Worm (Caenorhabditis elegans) whole organism, early embryonic: ENCODE results near the gene bpl-1.

ENCODE experiments used
- B0310.2 ChIP-seq: sonication (generic microtip); optimal IDR thresholded peaks from 2 replicates; lab custom pipeline; 2016; ENCODE audit warnings: mild to moderate bottlenecking, missing genetic modification characterization, missing compliant biosample characterization
- F13C5.2 ChIP-seq: sonication (generic microtip); optimal IDR thresholded peaks from 2 replicates; lab custom pipeline; 2017; ENCODE audit warnings: mild to moderate bottlenecking, missing genetic modification characterization, inconsistent platforms, missing compliant biosample characterization
- aly-1 ChIP-seq: sonication (generic microtip); optimal IDR thresholded peaks from 2 replicates; lab custom pipeline; 2016; ENCODE audit warnings: missing genetic modification characterization, missing compliant biosample characterization
- ama-1 ChIP-seq: fragments of 150-350 bp; optimal IDR thresholded peaks from 2 replicates; lab custom pipeline; 2014
- ceh-13 ChIP-seq: fragments of 200-800 bp; sonication (Bioruptor generic); optimal IDR thresholded peaks from 2 replicates; lab custom pipeline; 2018; ENCODE audit warnings: mild to moderate bottlenecking, missing genetic modification characterization, missing compliant biosample characterization
- ceh-36 ChIP-seq: sonication (generic microtip); optimal IDR thresholded peaks from 2 replicates; lab custom pipeline; 2016; ENCODE audit warnings: missing genetic modification characterization, inconsistent platforms, missing compliant biosample characterization
- ets-7 ChIP-seq: sonication (generic microtip); optimal IDR thresholded peaks from 2 replicates; lab custom pipeline; 2016; ENCODE audit warnings: missing genotype, missing genetic modification characterization, missing compliant biosample characterization
- flt-1 ChIP-seq: fragments of 200-800 bp; sonication (Bioruptor generic); IDR thresholded peaks from 2 replicates; pipeline ENCODE4 v1.3.6; 2022; ENCODE audit warnings: missing genetic modification characterization, missing compliant biosample characterization
- hmbx-1 ChIP-seq: sonication (generic microtip); optimal IDR thresholded peaks from 2 replicates; lab custom pipeline; 2016; ENCODE audit warnings: mild to moderate bottlenecking, missing genetic modification characterization, missing compliant biosample characterization
- hmg-4 ChIP-seq: fragments of 200-800 bp; sonication (Bioruptor generic); optimal IDR thresholded peaks from 2 replicates; lab custom pipeline; 2018; ENCODE audit warnings: mild to moderate bottlenecking, missing genetic modification characterization, missing compliant biosample characterization
- hnd-1 ChIP-seq: sonication (generic microtip); optimal IDR thresholded peaks from 2 replicates; lab custom pipeline; 2016; ENCODE audit warnings: missing genetic modification characterization, missing compliant biosample characterization
- pes-1 ChIP-seq: fragments of 200-800 bp; sonication (Bioruptor generic); IDR thresholded peaks from 2 replicates; pipeline ENCODE4 v1.3.6; 2022; ENCODE audit warnings: missing genetic modification reagents, missing genetic modification characterization, missing compliant biosample characterization
- scrt-1 ChIP-seq: fragments of 200-800 bp; sonication (Bioruptor generic); IDR thresholded peaks from 2 replicates; pipeline ENCODE4 v1.3.6; 2022; ENCODE audit warnings: missing genetic modification characterization, missing compliant biosample characterization
- sea-1 ChIP-seq: fragments of 200-800 bp; sonication (Bioruptor generic); conservative IDR thresholded peaks from 2 replicates; pipeline ENCODE4 v1.3.6; 2022; ENCODE audit warnings: missing genetic modification characterization, missing compliant biosample characterization
- tbx-11 ChIP-seq: fragments of 200-800 bp; sonication (Bioruptor generic); IDR thresholded peaks from 2 replicates; pipeline ENCODE4 v1.3.6; 2022; ENCODE audit warnings: missing genetic modification characterization, missing compliant biosample characterization
- tbx-37 ChIP-seq: fragments of 200-800 bp; sonication (Bioruptor generic); conservative IDR thresholded peaks from 2 replicates; pipeline ENCODE4 v1.3.6; 2022; ENCODE audit warnings: missing genetic modification reagents, missing genetic modification characterization, missing compliant biosample characterization
- tra-4 ChIP-seq: sonication (generic microtip); optimal IDR thresholded peaks from 2 replicates; lab custom pipeline; 2017; ENCODE audit warnings: missing genetic modification characterization, missing compliant biosample characterization

Gene bpl-1

DNA sequence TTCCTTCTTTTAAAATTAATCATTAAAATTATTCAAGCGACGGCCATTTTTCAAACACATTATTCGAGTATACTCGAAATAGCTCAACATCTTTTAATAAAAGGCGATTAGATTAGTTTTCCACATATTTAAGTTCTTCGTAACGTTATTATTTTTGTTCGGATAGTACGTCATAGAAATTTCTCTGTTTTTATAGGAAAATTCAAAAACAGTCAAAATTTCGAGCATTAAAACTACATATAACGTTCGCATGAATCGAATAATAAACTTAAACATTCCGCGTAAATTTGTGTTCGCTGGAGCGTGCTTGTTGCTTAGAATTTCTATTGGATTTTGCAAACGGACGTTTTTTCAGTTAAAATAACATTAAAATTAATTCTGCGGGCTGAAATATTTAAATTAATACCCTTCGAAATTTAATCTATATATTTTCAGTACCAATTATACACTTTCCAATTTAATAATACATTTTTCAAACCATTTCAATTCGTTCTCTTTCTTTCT is 28.8 kb upstream of the bpl-1 start, which contains the start of gene blos-4:
blos-4 (plus strand) TSS at position 51 of the 504 bp plus-strand sequence.
- TF ChIP-seq ama-1 (lab: Kevin White, UChicago) (no peak), hmg-4 (no peak), tra-4 (tag; lab: Kevin White, UChicago) (no peak), B0310.2 (tag; lab: Kevin White, UChicago) (no peak)

ce11 chrII:6246054-6246453 is 28.0 kb upstream of the bpl-1 start, which contains the start of gene lelo-1:
Gene lelo-1, plus strand, starts transcription at chrII:6246354.
- no peak for TF ChIP-seq tra-4 (tag; lab: Kevin White, UChicago)
- TF ChIP-seq scrt-1 (GFP tag; lab: Robert Waterston, UW): no peak
- TF ChIP-seq pes-1 (GFP tag; lab: Robert Waterston, UW): no peak
- TF ChIP-seq F13C5.2 (tag; lab: Kevin White, UChicago): no peak
- TF ChIP-seq hmg-4: no peak
- TF ChIP-seq tbx-11 (GFP tag; lab: Robert Waterston, UW): no peak
- TF ChIP-seq sea-1 (GFP tag; lab: Robert Waterston, UW): no peak
- no peak for TF ChIP-seq ceh-36
- no peak for TF ChIP-seq hnd-1 (tag; lab: Kevin White, UChicago)
- no peak for TF ChIP-seq aly-1 (tag; lab: Kevin White, UChicago)
- TF ChIP-seq ama-1 (lab: Kevin White, UChicago): no peak

DNA sequence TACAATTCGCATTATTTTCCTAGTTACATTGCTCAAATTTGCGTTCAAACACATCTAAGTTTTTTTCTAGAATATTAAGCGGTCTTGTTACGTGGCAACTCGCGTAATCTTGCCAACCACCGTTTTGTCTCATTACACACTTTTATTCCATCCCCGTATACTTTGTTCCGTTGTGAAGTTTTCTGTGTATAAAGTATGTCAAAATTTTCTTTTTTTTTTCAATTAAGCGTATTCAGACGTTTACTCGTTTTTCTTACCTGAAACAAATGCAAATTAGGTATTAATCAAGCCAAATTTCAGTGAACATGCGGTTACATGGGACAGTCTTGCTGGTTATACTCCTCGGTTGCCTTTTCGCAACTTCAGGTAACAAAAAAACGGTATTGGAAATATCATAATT is 27.0 kb upstream of the bpl-1 start, which contains the start of gene T24H7.2:
T24H7.2 (plus strand) TSS at position 301 of the 400 bp plus-strand sequence.
- TF ChIP-seq ets-7 (no peak), sea-1 (GFP tag; lab: Robert Waterston, UW) (no peak), B0310.2 (tag; lab: Kevin White, UChicago) (no peak), tra-4 (tag; lab: Kevin White, UChicago) (no peak)

DNA sequence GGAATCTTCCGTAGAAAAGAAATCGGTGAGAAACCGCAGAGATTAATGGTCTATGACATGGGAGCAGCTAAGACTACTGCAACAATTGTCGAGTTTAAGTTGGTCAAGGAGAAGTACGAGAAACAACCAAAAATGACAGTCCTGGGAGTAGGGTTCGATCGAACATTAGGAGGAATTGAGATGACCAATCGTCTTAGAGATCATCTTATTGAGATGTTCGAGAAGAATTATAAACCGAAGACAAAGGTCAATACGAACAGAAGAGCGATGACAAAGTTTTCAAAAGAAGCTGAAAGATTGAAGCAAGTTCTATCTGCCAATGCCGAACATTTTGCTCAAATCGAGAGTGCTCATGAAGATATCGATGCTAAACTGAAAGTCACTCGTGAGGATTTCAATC is 26.0 kb upstream of the bpl-1 start:
- TF ChIP-seq pes-1 (GFP tag; lab: Robert Waterston, UW) (no peak), hnd-1 (tag; lab: Kevin White, UChicago) (no peak), flt-1 (GFP tag; lab: Robert Waterston, UW) (no peak), F13C5.2 (tag; lab: Kevin White, UChicago) (no peak), aly-1 (tag; lab: Kevin White, UChicago) (no peak), tra-4 (tag; lab: Kevin White, UChicago) (no peak), hmg-4 (no peak), ceh-13 (GFP tag; lab: Kevin White, UChicago) (no peak), ama-1 (lab: Kevin White, UChicago) (no peak), scrt-1 (GFP tag; lab: Robert Waterston, UW) (no peak), sea-1 (GFP tag; lab: Robert Waterston, UW) (no peak), B0310.2 (tag; lab: Kevin White, UChicago) (no peak), tbx-11 (GFP tag; lab: Robert Waterston, UW) (no peak), ceh-36 (no peak), hmbx-1 (tag; lab: Kevin White, UChicago) (no peak), ets-7 (no peak)

DNA sequence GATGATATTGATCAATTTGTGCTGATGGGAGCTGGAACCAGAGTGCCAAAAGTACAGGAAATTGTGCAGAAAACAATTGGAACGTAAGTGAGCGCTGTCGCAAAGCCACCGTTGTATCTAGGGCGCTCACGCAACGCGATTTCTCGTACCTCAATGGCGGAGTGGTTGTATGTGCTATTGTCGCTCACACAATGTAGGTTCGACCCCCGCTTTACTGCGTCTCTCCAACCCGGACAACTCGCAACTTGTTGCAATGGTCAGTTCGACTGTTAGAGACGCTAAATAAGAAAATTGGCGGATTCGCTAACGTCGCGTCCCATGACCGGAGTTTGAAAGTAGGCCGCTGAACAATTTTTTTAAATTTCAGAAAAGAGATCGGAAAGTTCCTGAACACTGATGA is 25.5 kb upstream of the bpl-1 start:
- peak; percentile 50 for TF ChIP-seq hmbx-1 (tag; lab: Kevin White, UChicago)
- TF ChIP-seq ceh-36: peak; percentile 95
- TF ChIP-seq ama-1 (lab: Kevin White, UChicago): no peak
- TF ChIP-seq flt-1 (GFP tag; lab: Robert Waterston, UW): peak; percentile 82
- TF ChIP-seq ets-7: peak; percentile 81
- TF ChIP-seq aly-1 (tag; lab: Kevin White, UChicago): peak; percentile 95
- peak; percentile 72 for TF ChIP-seq hnd-1 (tag; lab: Kevin White, UChicago)
- TF ChIP-seq pes-1 (GFP tag; lab: Robert Waterston, UW): peak; percentile 91
- peak; percentile 90 for TF ChIP-seq sea-1 (GFP tag; lab: Robert Waterston, UW)
- peak; percentile 78 for TF ChIP-seq tbx-37
- TF ChIP-seq ceh-13 (GFP tag; lab: Kevin White, UChicago): peak; percentile 82
- peak; percentile 91 for TF ChIP-seq tbx-11 (GFP tag; lab: Robert Waterston, UW)
- peak; percentile 95 for TF ChIP-seq hmg-4
- TF ChIP-seq B0310.2 (tag; lab: Kevin White, UChicago): peak; percentile 79
- TF ChIP-seq F13C5.2 (tag; lab: Kevin White, UChicago): peak; percentile 56
- peak; percentile 60 for TF ChIP-seq tra-4 (tag; lab: Kevin White, UChicago)
- TF ChIP-seq scrt-1 (GFP tag; lab: Robert Waterston, UW): peak; percentile 89

DNA sequence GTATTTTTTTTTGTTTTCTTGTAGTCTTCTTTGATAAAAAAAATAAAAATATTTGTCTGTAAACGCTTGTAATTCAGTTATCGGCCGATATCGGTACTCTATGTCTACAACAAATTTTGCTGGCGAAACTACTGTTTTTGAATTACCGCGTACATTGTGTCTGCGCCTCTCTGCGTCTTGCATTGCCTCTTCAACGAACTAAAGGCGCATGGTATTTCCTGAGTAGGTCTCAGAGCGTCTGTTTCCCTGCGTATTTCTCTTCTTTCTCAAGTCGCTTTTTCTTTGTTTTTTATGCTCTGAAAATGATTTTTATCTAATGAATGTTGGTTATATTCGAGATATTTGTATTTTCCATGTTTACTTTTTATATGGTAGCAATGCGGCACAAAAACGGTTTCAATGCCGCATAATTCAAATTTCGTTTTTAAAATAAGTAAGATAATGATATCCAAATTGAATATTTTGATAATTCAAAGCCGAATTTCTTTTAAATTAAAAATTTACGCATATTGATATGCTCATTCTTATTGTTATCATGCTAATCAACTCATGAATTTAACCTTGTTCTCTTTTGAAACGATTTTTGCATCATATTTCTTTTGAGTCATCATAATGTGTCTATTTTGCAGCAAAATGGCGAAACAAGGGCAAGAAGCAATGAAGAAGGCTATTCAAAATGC is 23.1 kb upstream of the bpl-1 start, which contains the start of gene phb-2:
phb-2 (plus strand) TSS at position 630 of the 680 bp plus-strand sequence.
- no peak for TF ChIP-seq hmbx-1 (tag; lab: Kevin White, UChicago)
- TF ChIP-seq flt-1 (GFP tag; lab: Robert Waterston, UW): no peak
- no peak for TF ChIP-seq hmg-4
- TF ChIP-seq scrt-1 (GFP tag; lab: Robert Waterston, UW): no peak
- no peak for TF ChIP-seq hnd-1 (tag; lab: Kevin White, UChicago)
- peak; percentile 7 for TF ChIP-seq aly-1 (tag; lab: Kevin White, UChicago)
- TF ChIP-seq tbx-37: no peak
- no peak for TF ChIP-seq ama-1 (lab: Kevin White, UChicago)
- TF ChIP-seq ceh-36: no peak
- peak; percentile 39 for TF ChIP-seq F13C5.2 (tag; lab: Kevin White, UChicago)

ce11 chrII:6252707-6253106 is 21.3 kb upstream of the bpl-1 start:
- no peak for TF ChIP-seq hnd-1 (tag; lab: Kevin White, UChicago)
- TF ChIP-seq ceh-13 (GFP tag; lab: Kevin White, UChicago): no peak
- TF ChIP-seq B0310.2 (tag; lab: Kevin White, UChicago): no peak
- TF ChIP-seq tbx-37: no peak
